Fruit fly (Drosophila melanogaster) whole organism, embryonic: ENCODE data around the gene CG33281.

Experiments used
- ATbp ChIP-seq: fragments of 200-800 bp; sonication (Bioruptor generic); optimal IDR thresholded peaks from 2 replicates; lab custom pipeline; 2017; ENCODE audit warnings: missing biosample characterization, mild to moderate bottlenecking, missing genetic modification characterization, missing genetic modification reagents
- Atf3 ChIP-seq: fragments of 200-800 bp; sonication (Bioruptor generic); optimal IDR thresholded peaks from 3 replicates; lab custom pipeline; 2016; ENCODE audit warnings: missing biosample characterization, missing genetic modification characterization
- Awh ChIP-seq: fragments of 200-800 bp; sonication (Bioruptor generic); IDR thresholded peaks from 2 replicates; pipeline ENCODE4, ENCODE4 v1.3.6; 2022; ENCODE audit warnings: missing biosample characterization, missing genetic modification characterization
- Blimp-1 ChIP-seq: fragments of 200-800 bp; sonication (Bioruptor generic); optimal IDR thresholded peaks from 3 replicates; lab custom pipeline; 2018; ENCODE audit warnings: missing biosample characterization, missing genetic modification characterization, mild to moderate bottlenecking, moderate library complexity, missing genetic modification reagents
- CG10209 ChIP-seq: fragments of 200-800 bp; sonication (Bioruptor generic); optimal IDR thresholded peaks from 3 replicates; lab custom pipeline; 2017; ENCODE audit warnings: missing biosample characterization, mild to moderate bottlenecking, missing genetic modification characterization, missing genetic modification reagents
- CG10366 ChIP-seq: fragments of 200-800 bp; sonication (Bioruptor generic); IDR thresholded peaks from 2 replicates; pipeline ENCODE4 v1.3.6; 2022; ENCODE audit warnings: missing biosample characterization, missing genetic modification characterization
- CG10979 ChIP-seq: fragments of 200-800 bp; sonication (Bioruptor generic); optimal IDR thresholded peaks from 2 replicates; lab custom pipeline; 2018; ENCODE audit warnings: missing biosample characterization, mild to moderate bottlenecking, missing genetic modification characterization, moderate library complexity
- CG11398 ChIP-seq: fragments of 200-800 bp; sonication (Bioruptor generic); optimal IDR thresholded peaks from 2 replicates; lab custom pipeline; 2016; ENCODE audit warnings: missing biosample characterization, missing genetic modification characterization
- CG12104 ChIP-seq: fragments of 200-800 bp; sonication (Bioruptor generic); optimal IDR thresholded peaks from 3 replicates; lab custom pipeline; 2016; ENCODE audit warnings: missing biosample characterization, missing genetic modification characterization
- CG12155 ChIP-seq: fragments of 200-800 bp; sonication (Bioruptor generic); optimal IDR thresholded peaks from 3 replicates; lab custom pipeline; 2016; ENCODE audit warnings: missing biosample characterization, missing genetic modification characterization
- CG12942 ChIP-seq: fragments of 200-800 bp; sonication (Bioruptor generic); optimal IDR thresholded peaks from 3 replicates; lab custom pipeline; 2016; ENCODE audit warnings: missing biosample characterization, missing genetic modification characterization
- CG13287 ChIP-seq: fragments of 200-800 bp; sonication (Bioruptor generic); IDR thresholded peaks from 2 replicates; pipeline ENCODE4 v1.3.6; 2022; ENCODE audit warnings: missing biosample characterization, missing genetic modification characterization; ENCODE audit not compliant: partially characterized antibody
- CG13624 ChIP-seq: fragments of 200-800 bp; sonication (Bioruptor generic); optimal IDR thresholded peaks from 2 replicates; lab custom pipeline; 2016; ENCODE audit warnings: missing biosample characterization, missing genetic modification characterization
- CG14441 ChIP-seq: fragments of 200-800 bp; sonication (Bioruptor generic); IDR thresholded peaks from 2 replicates; pipeline ENCODE4 v1.3.6; 2022; ENCODE audit warnings: missing biosample characterization, missing genetic modification characterization
- CG16779 ChIP-seq: fragments of 200-800 bp; sonication (Bioruptor generic); IDR thresholded peaks from 2 replicates; pipeline ENCODE4 v1.3.6; 2022; ENCODE audit warnings: missing biosample characterization, missing genetic modification characterization
- CG1832 ChIP-seq: fragments of 200-800 bp; sonication (Bioruptor generic); optimal IDR thresholded peaks from 2 replicates; lab custom pipeline; 2017; ENCODE audit warnings: missing biosample characterization, mild to moderate bottlenecking, missing genetic modification characterization, inconsistent platforms
- CG30431 ChIP-seq: fragments of 200-800 bp; sonication (Bioruptor generic); optimal IDR thresholded peaks from 2 replicates; lab custom pipeline; 2017; ENCODE audit warnings: missing biosample characterization, missing genetic modification characterization
- CG3065 ChIP-seq: fragments of 200-800 bp; sonication (Bioruptor generic); optimal IDR thresholded peaks from 2 replicates; lab custom pipeline; 2016; ENCODE audit warnings: missing biosample characterization, missing genetic modification characterization
- CG3163 ChIP-seq: fragments of 200-800 bp; sonication (Bioruptor generic); optimal IDR thresholded peaks from 3 replicates; lab custom pipeline; 2016; ENCODE audit warnings: missing biosample characterization, missing genetic modification characterization
- CG33557 ChIP-seq: fragments of 200-800 bp; sonication (Bioruptor generic); optimal IDR thresholded peaks from 2 replicates; lab custom pipeline; 2019; ENCODE audit warnings: missing biosample characterization, mild to moderate bottlenecking, missing genetic modification characterization, moderate library complexity
- CG4282 ChIP-seq: fragments of 200-800 bp; sonication (Bioruptor generic); optimal IDR thresholded peaks from 2 replicates; lab custom pipeline; 2016; ENCODE audit warnings: missing biosample characterization, missing genetic modification characterization
- CG6854 ChIP-seq: fragments of 200-800 bp; sonication (Bioruptor generic); optimal IDR thresholded peaks from 3 replicates; lab custom pipeline; 2017; ENCODE audit warnings: missing biosample characterization, mild to moderate bottlenecking, missing genetic modification characterization
- CG7372 ChIP-seq: fragments of 200-800 bp; sonication (Bioruptor generic); IDR thresholded peaks from 2 replicates; pipeline ENCODE4 v1.3.6; 2022; ENCODE audit warnings: missing biosample characterization, missing genetic modification characterization
- CG7963 ChIP-seq: fragments of 200-800 bp; sonication (Bioruptor generic); IDR thresholded peaks from 3 replicates; pipeline ENCODE4 v1.3.6; 2022; ENCODE audit warnings: missing biosample characterization, missing genetic modification characterization; ENCODE audit not compliant: partially characterized antibody
- CG9437 ChIP-seq: fragments of 200-800 bp; sonication (Bioruptor generic); optimal IDR thresholded peaks from 2 replicates; lab custom pipeline; 2018; ENCODE audit warnings: missing biosample characterization, mild to moderate bottlenecking, missing genetic modification characterization
- CG9797 ChIP-seq: fragments of 200-800 bp; sonication (Bioruptor generic); optimal IDR thresholded peaks from 3 replicates; lab custom pipeline; 2018; ENCODE audit warnings: missing biosample characterization, mild to moderate bottlenecking, missing genetic modification characterization
- CG9876 ChIP-seq: fragments of 200-800 bp; sonication (Bioruptor generic); optimal IDR thresholded peaks from 2 replicates; lab custom pipeline; 2016; ENCODE audit warnings: missing biosample characterization, missing genetic modification characterization
- D19A ChIP-seq: fragments of 200-800 bp; optimal IDR thresholded peaks from 3 replicates; lab custom pipeline; 2019; ENCODE audit warnings: missing biosample characterization, mild to moderate bottlenecking, missing genetic modification characterization, moderate library complexity
- HLHmδ ChIP-seq: fragments of 200-800 bp; sonication (Bioruptor generic); optimal IDR thresholded peaks from 2 replicates; lab custom pipeline; 2018; ENCODE audit warnings: missing biosample characterization, mild to moderate bottlenecking, missing genetic modification characterization, moderate library complexity
- Mes4 ChIP-seq: fragments of 200-800 bp; sonication (Bioruptor generic); optimal IDR thresholded peaks from 2 replicates; lab custom pipeline; 2016; ENCODE audit warnings: missing biosample characterization, missing genetic modification characterization
- Optix ChIP-seq: fragments of 200-800 bp; sonication (Bioruptor generic); IDR thresholded peaks from 3 replicates; pipeline ENCODE4 v1.3.6; 2022; ENCODE audit warnings: missing biosample characterization, missing genetic modification characterization
- crp ChIP-seq, 2 experiments: fragments of 200-800 bp; sonication (Bioruptor generic); optimal IDR thresholded peaks; 2 replicates in 1 of 2; 3 replicates in 1 of 2; lab custom pipeline; 2017; ENCODE audit warnings: missing biosample characterization in 2 of 2, missing genetic modification characterization in 2 of 2, mild to moderate bottlenecking in 1 of 2, moderate library complexity in 1 of 2
- dysf ChIP-seq: fragments of 200-800 bp; sonication (Bioruptor generic); IDR thresholded peaks from 3 replicates; pipeline ENCODE4 v1.3.6; 2022; ENCODE audit warnings: missing biosample characterization, missing genetic modification characterization
- fd96Cb ChIP-seq: fragments of 200-800 bp; sonication (Bioruptor generic); optimal IDR thresholded peaks from 2 replicates; lab custom pipeline; 2018; ENCODE audit warnings: missing biosample characterization, mild to moderate bottlenecking, missing genetic modification characterization, moderate library complexity
- gem ChIP-seq: fragments of 200-800 bp; sonication (Bioruptor generic); optimal IDR thresholded peaks from 2 replicates; lab custom pipeline; 2019; ENCODE audit warnings: missing biosample characterization, mild to moderate bottlenecking, missing genetic modification characterization, moderate library complexity
- jing ChIP-seq: fragments of 200-800 bp; sonication (Bioruptor generic); optimal IDR thresholded peaks from 2 replicates; lab custom pipeline; 2018; ENCODE audit warnings: missing biosample characterization, mild to moderate bottlenecking, missing genetic modification characterization
- jumu ChIP-seq: fragments of 200-800 bp; sonication (Bioruptor generic); optimal IDR thresholded peaks from 3 replicates; lab custom pipeline; 2016; ENCODE audit warnings: missing biosample characterization, missing genetic modification characterization
- lola ChIP-seq, 3 experiments: fragments of >200 bp in 2 of 3; fragments of 200-800 bp in 1 of 3; sonication (Bioruptor generic) in 1 of 3; optimal IDR thresholded peaks; 2 replicates each; lab custom pipeline; 2017 to 2019; ENCODE audit warnings: missing biosample characterization in 3 of 3, missing genetic modification characterization in 3 of 3, mild to moderate bottlenecking in 1 of 3, moderate library complexity in 1 of 3
- mld ChIP-seq: fragments of 200-800 bp; sonication (Bioruptor generic); IDR thresholded peaks from 3 replicates; pipeline ENCODE4 v1.3.6; 2022; ENCODE audit warnings: missing biosample characterization, missing genetic modification characterization; ENCODE audit not compliant: partially characterized antibody
- pb ChIP-seq: fragments of 200-800 bp; sonication (Bioruptor generic); optimal IDR thresholded peaks from 3 replicates; lab custom pipeline; 2016; ENCODE audit warnings: missing biosample characterization, missing genetic modification characterization
- pfk ChIP-seq: fragments of 200-800 bp; sonication (Bioruptor generic); optimal IDR thresholded peaks from 2 replicates; lab custom pipeline; 2018; ENCODE audit warnings: missing biosample characterization, mild to moderate bottlenecking, missing genetic modification characterization, moderate library complexity
- pita ChIP-seq: fragments of 200-800 bp; sonication (Bioruptor generic); optimal IDR thresholded peaks from 2 replicates; lab custom pipeline; 2017; ENCODE audit warnings: missing biosample characterization, mild to moderate bottlenecking, missing genetic modification characterization
- sens-2 ChIP-seq: fragments of 200-800 bp; sonication (Bioruptor generic); IDR thresholded peaks from 2 replicates; pipeline ENCODE4 v1.3.6; 2022; ENCODE audit warnings: missing biosample characterization, missing genetic modification characterization
- sna ChIP-seq: fragments of 200-800 bp; sonication (Bioruptor generic); IDR thresholded peaks from 2 replicates; pipeline ENCODE4 v1.3.6; 2022; ENCODE audit warnings: missing biosample characterization, missing genetic modification characterization; ENCODE audit not compliant: partially characterized antibody
- tup ChIP-seq: fragments of 200-800 bp; sonication (Bioruptor generic); optimal IDR thresholded peaks from 2 replicates; lab custom pipeline; 2016; ENCODE audit warnings: missing biosample characterization, mild to moderate bottlenecking, missing genetic modification characterization, moderate library complexity
- vvl ChIP-seq: fragments of 200-800 bp; sonication (Bioruptor generic); IDR thresholded peaks from 2 replicates; pipeline ENCODE4 v1.3.6; 2022; ENCODE audit warnings: missing biosample characterization, missing genetic modification characterization
- wek ChIP-seq: fragments of 200-800 bp; sonication (Bioruptor generic); optimal IDR thresholded peaks from 3 replicates; lab custom pipeline; 2018; ENCODE audit warnings: missing biosample characterization, mild to moderate bottlenecking, missing genetic modification characterization, moderate library complexity
- z ChIP-seq: fragments of 200-800 bp; sonication (Bioruptor generic); IDR thresholded peaks from 3 replicates; pipeline ENCODE4 v1.3.6; 2022; ENCODE audit warnings: missing biosample characterization, missing genetic modification characterization

Gene CG33281

DNA sequence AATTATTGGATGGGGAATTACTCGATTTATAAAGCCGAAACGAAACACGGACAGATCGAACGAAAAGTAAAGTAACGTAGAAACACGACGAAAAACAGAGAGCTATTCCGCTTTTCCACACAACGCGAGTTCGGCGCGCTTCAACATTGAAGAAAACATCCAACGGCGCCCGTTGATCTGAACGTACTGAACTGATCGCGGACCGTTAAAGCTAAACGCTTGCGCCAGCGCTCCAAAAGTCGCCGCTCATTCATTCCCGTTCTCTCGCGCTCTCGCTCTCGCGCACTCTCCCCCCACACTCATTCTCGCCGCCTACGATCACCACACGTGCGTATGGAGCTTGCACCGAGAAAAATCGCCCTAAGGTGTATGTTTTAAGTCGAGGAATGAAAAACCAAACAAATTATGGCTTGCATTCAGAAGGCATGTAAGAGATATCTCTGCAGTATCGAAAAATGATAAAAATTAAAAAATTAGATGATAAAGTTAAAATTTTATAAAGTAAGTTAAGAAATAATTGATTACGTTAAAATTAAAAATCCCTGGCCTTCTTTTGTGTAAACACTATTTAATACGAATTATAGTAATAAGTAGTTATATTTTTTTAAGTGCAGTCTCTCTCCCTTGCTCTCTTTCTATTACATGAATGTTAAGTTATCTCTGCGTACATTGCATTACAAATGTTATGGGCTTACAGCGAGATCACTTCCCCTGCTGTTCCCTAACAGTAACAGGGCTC is 30.8 kb downstream of the CG33281 start, which contains the start of gene E23 (continued):
- TF ChIP-seq HLHmδ (GFP tag; lab: Kevin White, UChicago) (peak; percentile 7), CG11398 (GFP tag; lab: Kevin White, UChicago) (peak; percentile 79), jing (peak; percentile 93), Atf3 (peak; percentile 93), CG16779 (GFP tag; lab: Robert Waterston, UW) (peak; percentile 94), pb (GFP tag; lab: Kevin White, UChicago) (peak; percentile 84), vvl (peak; percentile 98), pfk (GFP tag; lab: Kevin White, UChicago) (peak; percentile 40), ATbp (GFP tag; lab: Kevin White, UChicago) (peak; percentile 99), CG33557 (GFP tag; lab: Kevin White, UChicago) (peak; percentile 99), crp (GFP tag; optimal IDR thresholded peaks at IDR 0.05; lab: Kevin White, UChicago) (peak in 1 of 2 experiments; percentile 73), CG13624 (GFP tag; lab: Kevin White, UChicago) (peak; percentile 91), CG4282 (GFP tag; lab: Kevin White, UChicago) (peak; percentile 81), CG12942 (GFP tag; lab: Kevin White, UChicago) (peak; percentile 98), CG12155 (GFP tag; lab: Kevin White, UChicago) (peak; percentile 97), fd96Cb (tag; lab: Kevin White, UChicago) (peak; percentile 99), lola (GFP tag; optimal IDR thresholded peaks at IDR 0.05; lab: Kevin White, UChicago) (peak in 1 of 3 experiments; percentile 100), CG6854 (GFP tag; lab: Kevin White, UChicago) (peak; percentile 96), CG9876 (peak; percentile 91), CG10366 (GFP tag; lab: Robert Waterston, UW) (peak; percentile 98), tup (GFP tag; lab: Kevin White, UChicago) (peak; percentile 93), z (peak; percentile 71; the same call in 2 of the 3 replicates), CG7372 (GFP tag; lab: Robert Waterston, UW) (peak; percentile 98), jumu (GFP tag; lab: Kevin White, UChicago) (peak; percentile 93), CG14441 (GFP tag; lab: Robert Waterston, UW) (peak; percentile 97), CG7963 (0 out of 3 replicates have a peak, but pooled peaks have one; percentile 36), CG10209 (GFP tag; lab: Kevin White, UChicago) (peak; percentile 99), sna (GFP tag; lab: Robert Waterston, UW) (0 out of 2 replicates have a peak, but pooled peaks have one; percentile 20), CG30431 (peak; percentile 98), dysf (GFP tag; lab: Robert Waterston, UW) (peak; percentile 99), CG9797 (GFP tag; lab: Kevin White, UChicago) (peak; percentile 56), CG1832 (no peak), wek (GFP tag; lab: Kevin White, UChicago) (peak; percentile 80), CG9437 (GFP tag; lab: Kevin White, UChicago) (peak; percentile 97), sens-2 (GFP tag; lab: Robert Waterston, UW) (peak; percentile 94), Optix (GFP tag; lab: Robert Waterston, UW) (peak; percentile 95), CG10979 (peak; percentile 99), CG3163 (GFP tag; lab: Kevin White, UChicago) (peak; percentile 82), CG13287 (GFP tag; lab: Robert Waterston, UW) (peak; percentile 70), gem (tag; lab: Kevin White, UChicago) (peak; percentile 100), D19A (tag; lab: Kevin White, UChicago) (peak; percentile 98), CG3065 (GFP tag; lab: Kevin White, UChicago) (peak; percentile 96), Awh (GFP tag; lab: Robert Waterston, UW) (peak; percentile 97), pita (GFP tag; lab: Kevin White, UChicago) (no peak), mld (GFP tag; lab: Robert Waterston, UW) (peak; percentile 70; the same call in 1 of the 3 replicates), Mes4 (GFP tag; lab: Kevin White, UChicago) (peak; percentile 91), CG12104 (GFP tag; lab: Kevin White, UChicago) (peak; percentile 99), Blimp-1 (GFP tag; lab: Kevin White, UChicago) (peak; percentile 98)
